Worm (Caenorhabditis elegans): ENCODE data around the gene C47E12.13.

- TF ChIP-seq elt-3 (tag; optimal IDR thresholded peaks at IDR 0.05) (no peak), ceh-9 (tag; optimal IDR thresholded peaks at IDR 0.05) (no peak), fkh-10 (GFP tag; optimal IDR thresholded peaks at IDR 0.05) (no peak), R02D3.7 (tag; optimal IDR thresholded peaks at IDR 0.05) (no peak), ceh-82 (tag; optimal IDR thresholded peaks at IDR 0.05) (no peak), elt-1 (tag; optimal IDR thresholded peaks at IDR 0.05) (no peak), ceh-16 (tag; optimal IDR thresholded peaks at IDR 0.05) (no peak), nhr-11 (tag; optimal IDR thresholded peaks at IDR 0.05) (no peak)
Measured at ce11 chrIV:10022991-10023390, 16.3 kb upstream of the C47E12.13 start, which contains the start of gene F44D12.8.

Measured in whole organism, L3 larva.